Worm (Caenorhabditis elegans): Measurements from ENCODE around the gene xpc-1.

Gene xpc-1

ce11 chrIV:1997762-1998161, 4.9 kb downstream of the xpc-1 start:
- TF ChIP-seq ceh-22 (tag; optimal IDR thresholded peaks at IDR 0.05) (no peak), pax-1 (tag; optimal IDR thresholded peaks at IDR 0.05) (no peak), dmd-4 (tag; optimal IDR thresholded peaks at IDR 0.05; ENCODE audit: borderline replicate concordance) (no peak), nfya-1 (tag; optimal IDR thresholded peaks at IDR 0.05) (no peak), mec-3 (tag; optimal IDR thresholded peaks at IDR 0.05; ENCODE audit: borderline replicate concordance) (no peak), dve-1 (tag; optimal IDR thresholded peaks at IDR 0.05) (no peak), sdc-2 (tag; optimal IDR thresholded peaks at IDR 0.05) (no peak), hlh-8 (tag; optimal IDR thresholded peaks at IDR 0.05) (no peak), ceh-14 (tag; optimal IDR thresholded peaks at IDR 0.05) (no peak), ceh-45 (GFP tag; IDR thresholded peaks at IDR 0.05) (no peak), unc-55 (GFP tag; optimal IDR thresholded peaks at IDR 0.05) (no peak)

- TF ChIP-seq pha-4 (tag; optimal IDR thresholded peaks at IDR 0.05): no peak
- no peak for TF ChIP-seq dmd-4 (tag; optimal IDR thresholded peaks at IDR 0.05; ENCODE audit: borderline replicate concordance)
- no peak for TF ChIP-seq ceh-2 (tag; optimal IDR thresholded peaks at IDR 0.05)
- no peak for TF ChIP-seq fkh-6 (tag; optimal IDR thresholded peaks at IDR 0.05)
- TF ChIP-seq odd-2 (tag; optimal IDR thresholded peaks at IDR 0.05): no peak
- TF ChIP-seq F13H6.1 (tag; optimal IDR thresholded peaks at IDR 0.05): no peak
- TF ChIP-seq Y22D7AL.16 (tag; optimal IDR thresholded peaks at IDR 0.05): no peak
- TF ChIP-seq eyg-1 (tag; optimal IDR thresholded peaks at IDR 0.05): no peak
- no peak for TF ChIP-seq hlh-6 (tag; optimal IDR thresholded peaks at IDR 0.05)
- TF ChIP-seq pag-3 (tag; optimal IDR thresholded peaks at IDR 0.05; ENCODE audit: borderline replicate concordance): no peak
- no peak for TF ChIP-seq dve-1 (tag; optimal IDR thresholded peaks at IDR 0.05)
- no peak for TF ChIP-seq madf-2 (tag; optimal IDR thresholded peaks at IDR 0.05)
- no peak for TF ChIP-seq unc-3 (GFP tag; conservative IDR thresholded peaks at IDR 0.05)
- TF ChIP-seq unc-3 (tag; optimal IDR thresholded peaks at IDR 0.05): no peak
- TF ChIP-seq pros-1 (tag; optimal IDR thresholded peaks at IDR 0.05): no peak
- TF ChIP-seq ceh-45 (GFP tag; IDR thresholded peaks at IDR 0.05): no peak
- TF ChIP-seq K09A11.1 (tag; optimal IDR thresholded peaks at IDR 0.05; ENCODE audit: insufficient read depth): no peak
- TF ChIP-seq fax-1 (tag; optimal IDR thresholded peaks at IDR 0.05): no peak
- no peak for TF ChIP-seq ceh-6 (GFP tag; optimal IDR thresholded peaks at IDR 0.05)
- TF ChIP-seq nhr-11 (tag; optimal IDR thresholded peaks at IDR 0.05): no peak
These were observed 9.4 kb downstream of the xpc-1 start for ce11 chrIV:2002290-2002689.

- TF ChIP-seq pros-1 (tag; optimal IDR thresholded peaks at IDR 0.05) (no peak), rnt-1 (tag; optimal IDR thresholded peaks at IDR 0.05) (no peak), K02D7.2 (tag; optimal IDR thresholded peaks at IDR 0.05) (no peak), ceh-24 (tag; optimal IDR thresholded peaks at IDR 0.05) (no peak), ceh-19 (GFP tag; optimal IDR thresholded peaks at IDR 0.05) (no peak), sox-2 (GFP tag; IDR thresholded peaks at IDR 0.05) (no peak), che-1 (tag; optimal IDR thresholded peaks at IDR 0.05) (no peak), lin-11 (tag; optimal IDR thresholded peaks at IDR 0.05) (no peak), pha-2 (tag; optimal IDR thresholded peaks at IDR 0.05) (no peak), hlh-13 (GFP tag; optimal IDR thresholded peaks at IDR 0.05) (no peak), mec-3 (tag; optimal IDR thresholded peaks at IDR 0.05; ENCODE audit: borderline replicate concordance) (no peak), pax-1 (tag; optimal IDR thresholded peaks at IDR 0.05) (no peak), ceh-9 (tag; optimal IDR thresholded peaks at IDR 0.05) (no peak), nhr-232 (tag; optimal IDR thresholded peaks at IDR 0.05) (no peak), ahr-1 (tag; optimal IDR thresholded peaks at IDR 0.05) (no peak), sdc-2 (tag; optimal IDR thresholded peaks at IDR 0.05) (no peak), ref-2 (tag; optimal IDR thresholded peaks at IDR 0.05) (no peak), ceh-31 (tag; optimal IDR thresholded peaks at IDR 0.05) (no peak)
These were observed 16.0 kb downstream of the xpc-1 start for ce11 chrIV:2008920-2009319.

Measured in whole organism, late embryonic.